Fruit fly (Drosophila melanogaster) whole organism, wandering third instar larva: ENCODE data around the gene Tnks.

Experiments used
- Abd-B ChIP-seq: fragments of >200 bp; optimal IDR thresholded peaks from 2 replicates; lab custom pipeline; 2017; ENCODE audit warnings: missing biosample characterization, missing genetic modification characterization
- CG32264 ChIP-seq: fragments of 200-800 bp; sonication (Bioruptor generic); optimal IDR thresholded peaks from 2 replicates; lab custom pipeline; 2016; ENCODE audit warnings: missing biosample characterization, missing genetic modification characterization
- CG9705 ChIP-seq: fragments of 200-800 bp; sonication (Bioruptor generic); optimal IDR thresholded peaks from 2 replicates; lab custom pipeline; 2018; ENCODE audit warnings: missing biosample characterization, mild to moderate bottlenecking, missing genetic modification characterization
- CrebA ChIP-seq: fragments of 200-800 bp; sonication (Bioruptor generic); optimal IDR thresholded peaks from 2 replicates; lab custom pipeline; 2016; ENCODE audit warnings: missing biosample characterization, mild to moderate bottlenecking, missing genetic modification characterization, borderline replicate concordance
- Dfd ChIP-seq: fragments of >200 bp; optimal IDR thresholded peaks from 2 replicates; lab custom pipeline; 2017; ENCODE audit warnings: missing biosample characterization, missing genetic modification characterization
- Dif ChIP-seq: fragments of 200-275, 200-300 bp; sonication (Bioruptor generic); optimal IDR thresholded peaks from 2 replicates; lab custom pipeline; 2018; ENCODE audit warnings: missing biosample characterization, missing genetic modification characterization; ENCODE audit not compliant: partially characterized antibody
- GATAd ChIP-seq: sonication (Bioruptor generic); optimal IDR thresholded peaks from 2 replicates; lab custom pipeline; 2016; ENCODE audit warnings: missing biosample characterization, missing genetic modification characterization
- HLH106 ChIP-seq: fragments of 200-800 bp; optimal IDR thresholded peaks from 3 replicates; lab custom pipeline; 2019; ENCODE audit warnings: missing biosample characterization, mild to moderate bottlenecking, missing genetic modification characterization, moderate library complexity
- Hnf4 ChIP-seq: fragments of 200-800 bp; sonication (Bioruptor generic); optimal IDR thresholded peaks from 2 replicates; lab custom pipeline; 2016; ENCODE audit warnings: missing biosample characterization, mild to moderate bottlenecking, missing genetic modification characterization
- Hr78 ChIP-seq: fragments of >200 bp; optimal IDR thresholded peaks from 2 replicates; lab custom pipeline; 2017; ENCODE audit warnings: missing biosample characterization, missing genetic modification characterization
- Mio ChIP-seq: sonication (Bioruptor generic); optimal IDR thresholded peaks from 2 replicates; lab custom pipeline; 2016; ENCODE audit warnings: missing biosample characterization, missing genetic modification characterization
- Myc ChIP-seq: fragments of >200 bp; optimal IDR thresholded peaks from 2 replicates; lab custom pipeline; 2017
- N ChIP-seq: fragments of >200 bp; optimal IDR thresholded peaks from 2 replicates; lab custom pipeline; 2018; ENCODE audit warnings: missing biosample characterization, missing external identifiers, missing genetic modification characterization
- OdsH ChIP-seq: fragments of 200-800 bp; sonication (Bioruptor generic); optimal IDR thresholded peaks from 2 replicates; lab custom pipeline; 2016; ENCODE audit warnings: missing biosample characterization, mild to moderate bottlenecking, missing genetic modification characterization
- Rel ChIP-seq, 2 experiments: fragments of 200-800 bp; sonication (Bioruptor generic) in 1 of 2; optimal IDR thresholded peaks; 2 replicates in 1 of 2; 3 replicates in 1 of 2; lab custom pipeline; 2016 to 2019; ENCODE audit warnings: mild to moderate bottlenecking in 2 of 2, missing biosample characterization in 2 of 2, missing genetic modification characterization in 2 of 2, moderate library complexity in 1 of 2
- Sp1 ChIP-seq: fragments of 200-800 bp; sonication (Bioruptor generic); optimal IDR thresholded peaks from 3 replicates; lab custom pipeline; 2019; ENCODE audit warnings: missing biosample characterization, mild to moderate bottlenecking, missing genetic modification characterization, moderate library complexity
- Vsx2 ChIP-seq: fragments of 200-300, 225-300 bp; sonication (Bioruptor generic); optimal IDR thresholded peaks from 2 replicates; lab custom pipeline; 2018; ENCODE audit warnings: missing biosample characterization, missing genetic modification characterization; ENCODE audit not compliant: partially characterized antibody
- dl ChIP-seq, 2 experiments: fragments of 175-275, 200-275 bp in 1 of 2; fragments of 200-275 bp in 1 of 2; sonication (Bioruptor generic); optimal IDR thresholded peaks; lab custom pipeline; 2018; ENCODE audit warnings: mild to moderate bottlenecking in 2 of 2, missing biosample characterization in 2 of 2, missing genetic modification characterization in 2 of 2, moderate library complexity in 2 of 2; ENCODE audit not compliant: partially characterized antibody in 2 of 2, insufficient read depth in 1 of 2
- dsf ChIP-seq: sonication (Bioruptor generic); optimal IDR thresholded peaks from 2 replicates; lab custom pipeline; 2016; ENCODE audit warnings: missing biosample characterization, missing genetic modification characterization, borderline replicate concordance
- fru ChIP-seq: fragments of 200-800 bp; sonication (Bioruptor generic); optimal IDR thresholded peaks from 3 replicates; lab custom pipeline; 2016; ENCODE audit warnings: missing biosample characterization, mild to moderate bottlenecking, missing genetic modification characterization
- h ChIP-seq: fragments of 200-800 bp; sonication (Bioruptor generic); optimal IDR thresholded peaks from 3 replicates; lab custom pipeline; 2016; ENCODE audit warnings: missing biosample characterization, mild to moderate bottlenecking, missing genetic modification characterization
- lola ChIP-seq: fragments of >200 bp; optimal IDR thresholded peaks from 2 replicates; lab custom pipeline; 2017; ENCODE audit warnings: missing biosample characterization, missing genetic modification characterization
- psq ChIP-seq: fragments of 200-800 bp; sonication (Bioruptor generic); optimal IDR thresholded peaks from 3 replicates; lab custom pipeline; 2017; ENCODE audit warnings: missing biosample characterization, mild to moderate bottlenecking, missing genetic modification characterization, moderate library complexity
- rgr ChIP-seq: fragments of 200-800 bp; sonication (Bioruptor generic); optimal IDR thresholded peaks from 3 replicates; lab custom pipeline; 2016; ENCODE audit warnings: missing biosample characterization, mild to moderate bottlenecking, missing genetic modification characterization
- sage ChIP-seq: fragments of 200-800 bp; sonication (Bioruptor generic); optimal IDR thresholded peaks from 2 replicates; lab custom pipeline; 2016; ENCODE audit warnings: missing biosample characterization, mild to moderate bottlenecking, missing genetic modification characterization
- tai ChIP-seq: sonication (Bioruptor generic); optimal IDR thresholded peaks from 2 replicates; lab custom pipeline; 2016; ENCODE audit warnings: missing biosample characterization, missing genetic modification characterization
- usp ChIP-seq: fragments of >200 bp; optimal IDR thresholded peaks from 2 replicates; lab custom pipeline; 2017; ENCODE audit warnings: missing biosample characterization, missing genetic modification characterization
- woc ChIP-seq: sonication (Bioruptor generic); optimal IDR thresholded peaks from 2 replicates; lab custom pipeline; 2016; ENCODE audit warnings: missing biosample characterization, mild to moderate bottlenecking, missing genetic modification characterization

The Tnks gene

DNA sequence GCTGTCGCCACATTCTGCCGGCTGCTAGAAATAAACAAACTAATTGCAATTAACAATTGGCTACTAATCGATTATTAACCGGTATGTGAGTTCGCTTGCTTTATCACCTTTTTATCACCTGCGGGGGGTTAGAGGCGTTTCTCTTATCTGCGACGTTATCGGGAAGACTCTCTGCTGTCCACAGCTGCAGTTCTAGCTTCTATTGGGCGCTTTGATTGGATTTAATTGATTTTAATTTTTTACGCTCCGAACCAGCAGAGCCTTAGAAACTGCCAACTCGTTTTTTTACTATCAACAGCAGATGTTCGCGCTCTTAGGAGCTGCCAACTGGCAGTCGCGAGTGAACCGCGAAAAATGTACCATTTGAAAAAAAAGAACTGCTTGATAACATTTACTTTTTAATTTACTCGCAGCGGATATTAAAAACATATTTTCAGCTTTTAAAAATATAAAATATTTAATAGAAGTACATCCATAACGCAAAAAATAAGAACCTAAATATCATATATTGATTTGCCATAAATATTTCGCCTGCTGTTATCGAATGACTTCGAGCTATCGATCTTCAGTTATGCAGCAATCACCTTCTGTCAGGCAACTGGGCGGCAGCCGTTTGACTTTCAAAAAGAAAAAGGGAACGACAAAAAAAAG lies 34.3 kb downstream of the Tnks start, which contains the start of gene Ssadh:
Gene Ssadh, minus strand, starts transcription at position 300 of the 651 bp plus-strand sequence.
- no peak for TF ChIP-seq dsf (GFP tag; lab: Kevin White, UChicago)
- TF ChIP-seq Hnf4: no peak
- TF ChIP-seq Hr78 (GFP tag; lab: Kevin White, UChicago): no peak
- TF ChIP-seq Sp1 (GFP tag; lab: Kevin White, UChicago): no peak
- peak; percentile 19 for TF ChIP-seq Myc
- peak in 1 of 2 experiments; percentile 28 for TF ChIP-seq dl (GFP tag; optimal IDR thresholded peaks at IDR 0.05; lab: Kevin White, UChicago; ENCODE audit: insufficient read depth in 1 of 2, partially characterized antibody in 2 of 2)
- TF ChIP-seq h: no peak
- peak; percentile 84 for TF ChIP-seq Dif (GFP tag; lab: Kevin White, UChicago)
- peak; percentile 21 for TF ChIP-seq Vsx2 (GFP tag; lab: Kevin White, UChicago)
- TF ChIP-seq psq: no peak
- no peak for TF ChIP-seq Mio (GFP tag; lab: Kevin White, UChicago)
- TF ChIP-seq, all 38 proteins: peak for 4

DNA sequence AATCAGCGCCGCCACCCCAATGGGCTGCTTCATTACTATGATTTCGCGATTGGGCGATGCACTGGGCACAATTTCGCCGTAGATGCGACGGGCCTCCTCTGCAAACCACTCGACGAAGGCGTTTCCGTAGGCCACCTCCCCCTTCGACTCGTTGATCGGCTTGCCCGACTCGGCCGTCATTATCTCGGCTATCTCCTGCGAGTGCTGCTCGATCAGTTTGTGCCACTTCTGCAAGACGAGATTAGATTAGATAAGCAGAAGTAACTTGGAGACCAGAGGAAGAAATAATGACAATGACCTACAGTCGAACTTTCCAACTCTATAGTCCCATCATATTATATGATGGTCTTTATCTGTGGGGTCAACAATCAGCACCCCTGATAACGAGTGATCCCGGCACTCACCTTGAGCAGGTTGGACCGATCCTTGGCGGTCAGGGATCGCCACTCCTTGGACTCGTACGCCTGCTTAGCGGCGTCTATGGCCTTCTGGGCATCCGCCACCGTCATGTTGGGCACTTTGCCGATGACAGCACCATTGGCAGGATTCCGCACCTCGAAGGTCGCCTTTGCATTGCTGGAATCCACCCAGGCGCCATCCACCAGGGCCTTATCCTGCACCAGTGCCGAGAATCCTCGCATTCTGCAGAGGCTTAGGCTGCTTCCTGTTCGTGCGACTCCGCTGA lies 35.0 kb downstream of the Tnks start:
- TF ChIP-seq HLH106 (tag; lab: Kevin White, UChicago) (no peak), h (peak; percentile 41), Hr78 (GFP tag; lab: Kevin White, UChicago) (no peak), psq (no peak), Dif (GFP tag; lab: Kevin White, UChicago) (no peak), rgr (no peak), CG9705 (GFP tag; lab: Kevin White, UChicago) (no peak), woc (GFP tag; lab: Kevin White, UChicago) (no peak), fru (GFP tag; lab: Kevin White, UChicago) (peak; percentile 47), N (no peak)

DNA sequence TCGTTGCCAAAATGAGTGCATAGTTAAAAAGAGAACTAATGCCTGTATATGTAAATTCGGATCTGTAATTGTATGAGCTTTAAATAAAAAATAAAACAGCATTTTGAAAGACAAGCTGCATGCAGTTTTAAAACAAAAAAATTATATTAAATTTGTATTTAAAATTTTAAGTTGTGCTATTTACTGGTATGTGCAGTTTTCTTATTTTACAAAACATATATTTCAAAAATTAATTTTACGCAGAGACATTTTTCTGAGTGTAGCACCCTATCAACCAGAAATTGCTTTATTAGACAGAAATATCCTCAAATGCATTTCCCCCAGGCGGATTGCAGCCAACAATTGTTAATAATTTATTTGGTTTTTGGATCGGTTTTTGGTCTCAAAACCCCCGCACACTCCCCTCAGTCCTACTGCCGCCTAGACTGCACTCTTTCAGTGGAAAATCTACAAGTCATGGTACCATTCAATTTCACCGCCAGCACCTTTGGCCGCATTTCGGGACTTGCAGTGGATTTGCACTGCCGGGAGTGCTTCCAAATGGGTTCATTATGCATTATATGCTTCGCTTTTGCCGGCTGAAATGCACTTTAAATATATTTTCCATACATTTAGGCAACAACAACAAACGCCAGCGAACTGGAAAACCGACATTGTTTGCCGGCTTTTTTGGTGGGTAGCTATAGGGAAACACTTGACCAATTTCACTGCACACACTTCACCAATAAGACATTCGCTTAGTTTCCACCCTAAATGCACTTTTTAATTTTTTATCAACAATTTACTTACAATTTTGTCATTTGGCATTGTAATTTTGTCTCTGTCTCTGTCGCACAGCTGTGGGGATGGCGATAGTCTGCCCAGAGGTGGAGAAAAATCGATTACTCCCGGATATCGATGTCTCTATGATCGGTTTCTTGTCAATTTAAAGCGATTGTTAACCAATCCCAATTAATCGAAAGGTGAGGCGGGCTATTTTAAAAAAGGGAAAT lies 37.0 kb downstream of the Tnks start, which contains the start of gene Npl4:
Gene Npl4, minus strand, starts transcription at position 863 of the 992 bp plus-strand sequence.
- TF ChIP-seq tai (no peak), Hnf4 (peak; percentile 10), OdsH (peak; percentile 31)

DNA sequence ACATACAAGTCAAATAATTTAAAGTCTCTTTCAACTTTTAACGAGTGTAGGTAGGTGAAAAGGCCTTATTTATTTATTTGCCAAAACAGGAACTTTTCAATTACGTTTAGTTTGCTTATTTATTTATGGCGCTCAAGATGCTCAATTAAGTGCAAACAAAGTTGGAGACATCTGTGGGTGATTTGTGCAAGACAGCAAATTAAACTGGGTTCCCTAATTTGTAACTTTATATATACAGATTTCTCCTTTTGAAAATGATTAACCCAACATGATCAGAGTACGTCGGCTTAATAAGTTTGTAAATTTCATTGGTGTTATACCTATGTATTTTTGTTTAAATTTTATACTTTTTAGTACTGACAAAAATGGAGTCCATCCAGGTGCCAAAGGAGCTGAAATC lies 43.0 kb downstream of the Tnks start, which contains the start of gene CG5071:
Gene CG5071, plus strand, starts transcription at position 301 of the 400 bp plus-strand sequence.
- no peak for TF ChIP-seq Vsx2 (GFP tag; lab: Kevin White, UChicago)
- no peak for TF ChIP-seq CG32264 (GFP tag; lab: Kevin White, UChicago)
- no peak for TF ChIP-seq Rel (GFP tag; optimal IDR thresholded peaks at IDR 0.05; lab: Kevin White, UChicago)
- no peak for TF ChIP-seq Rel (tag; optimal IDR thresholded peaks at IDR 0.05; lab: Kevin White, UChicago)
- no peak for TF ChIP-seq dl (GFP tag; optimal IDR thresholded peaks at IDR 0.05; lab: Kevin White, UChicago; ENCODE audit: insufficient read depth in 1 of 2, partially characterized antibody in 2 of 2)

DNA sequence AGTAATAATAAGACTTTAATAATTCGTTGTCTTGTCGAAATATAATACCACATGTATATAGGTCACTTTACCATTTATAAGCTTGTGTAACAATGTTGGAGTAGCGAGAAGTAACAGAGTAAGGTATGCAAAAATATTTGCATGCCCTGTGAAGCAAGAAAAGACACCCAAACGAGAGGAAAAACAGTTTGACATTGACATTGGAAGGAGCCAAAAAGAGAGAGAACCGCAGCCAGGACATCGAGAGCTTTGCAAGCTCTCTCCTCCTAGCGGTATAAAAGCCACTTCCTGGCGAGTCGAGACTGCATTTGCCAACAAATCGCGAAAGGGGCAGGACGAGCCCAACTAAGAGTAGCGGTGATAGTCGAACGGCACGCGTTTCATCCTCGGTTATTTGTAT lies 47.7 kb downstream of the Tnks start, which contains the start of gene CG5079:
Gene CG5079, plus strand, starts transcription at position 301 of the 400 bp plus-strand sequence.
- TF ChIP-seq CrebA (GFP tag; lab: Kevin White, UChicago) (no peak), Dif (GFP tag; lab: Kevin White, UChicago) (no peak)

DNA sequence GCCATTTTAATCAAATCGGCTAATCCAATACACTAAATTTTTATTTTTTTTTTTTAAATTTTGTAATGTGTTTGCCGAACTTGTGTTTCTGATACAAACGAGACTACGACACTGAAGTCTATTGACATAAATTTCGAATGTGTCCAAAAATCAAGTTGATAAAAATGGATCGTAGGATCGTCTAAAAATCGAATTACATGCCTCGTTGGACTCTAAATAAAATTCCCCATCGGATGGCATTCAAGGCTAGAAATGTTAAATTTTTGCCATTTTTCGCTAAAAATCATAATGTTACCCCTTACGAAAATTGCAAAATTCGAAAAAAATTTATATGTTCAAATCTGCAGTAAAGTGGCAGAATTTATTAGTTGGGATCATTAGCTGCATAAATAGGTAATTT lies 52.1 kb downstream of the Tnks start, which contains the start of gene ymp:
Gene ymp, minus strand, starts transcription at position 101 of the 400 bp plus-strand sequence.
- no peak for TF ChIP-seq rgr
- no peak for TF ChIP-seq N
- no peak for TF ChIP-seq woc (GFP tag; lab: Kevin White, UChicago)
- no peak for TF ChIP-seq Hr78 (GFP tag; lab: Kevin White, UChicago)
- no peak for TF ChIP-seq CG32264 (GFP tag; lab: Kevin White, UChicago)
- TF ChIP-seq fru (GFP tag; lab: Kevin White, UChicago): no peak
- no peak for TF ChIP-seq GATAd (GFP tag; lab: Kevin White, UChicago)
- no peak for TF ChIP-seq sage (GFP tag; lab: Kevin White, UChicago)
- no peak for TF ChIP-seq usp (GFP tag; lab: Kevin White, UChicago)
- TF ChIP-seq psq: no peak
- TF ChIP-seq Abd-B (GFP tag; lab: Kevin White, UChicago): no peak
- TF ChIP-seq Mio (GFP tag; lab: Kevin White, UChicago): no peak
- no peak for TF ChIP-seq lola
- no peak for TF ChIP-seq Dfd (GFP tag; lab: Kevin White, UChicago)
